Fruit fly (Drosophila melanogaster) whole organism, prepupa: ENCODE measurements around the gene GCS1.

Experiments used
- CG16779 ChIP-seq: fragments of 200-800 bp; sonication (Bioruptor generic); optimal IDR thresholded peaks from 3 replicates; lab custom pipeline; 2017; ENCODE audit warnings: missing biosample characterization, mild to moderate bottlenecking, missing genetic modification characterization
- CG31627 ChIP-seq: fragments of 200-800 bp; sonication (Bioruptor generic); optimal IDR thresholded peaks from 3 replicates; lab custom pipeline; 2016; ENCODE audit warnings: missing biosample characterization, missing genetic modification characterization
- Ets96B ChIP-seq: fragments of 200-800 bp; optimal IDR thresholded peaks from 2 replicates; lab custom pipeline; 2019; ENCODE audit warnings: missing biosample characterization, mild to moderate bottlenecking, missing genetic modification characterization, moderate library complexity
- Smox ChIP-seq: fragments of 200-800 bp; sonication (Bioruptor generic); optimal IDR thresholded peaks from 3 replicates; lab custom pipeline; 2016; ENCODE audit warnings: missing biosample characterization, missing genetic modification characterization
- lz ChIP-seq: fragments of 200-800 bp; sonication (Bioruptor generic); optimal IDR thresholded peaks from 3 replicates; lab custom pipeline; 2016; ENCODE audit warnings: missing biosample characterization, missing genetic modification characterization

dm6 chrX:11356648-11357047 is 8.8 kb upstream of the GCS1 start:
- TF ChIP-seq lz: no peak
- TF ChIP-seq Smox (GFP tag; lab: Kevin White, UChicago): no peak
- no peak for TF ChIP-seq CG16779 (tag; lab: Kevin White, UChicago)
- TF ChIP-seq Ets96B (tag; lab: Kevin White, UChicago): no peak
- no peak for TF ChIP-seq CG31627 (GFP tag; lab: Kevin White, UChicago)
